Worm (Caenorhabditis elegans): ENCODE measurements around the gene npr-24.
A peak's percentile ranks its signal among the peaks of the same experiment; 100 is the strongest.

The npr-24 gene

DNA sequence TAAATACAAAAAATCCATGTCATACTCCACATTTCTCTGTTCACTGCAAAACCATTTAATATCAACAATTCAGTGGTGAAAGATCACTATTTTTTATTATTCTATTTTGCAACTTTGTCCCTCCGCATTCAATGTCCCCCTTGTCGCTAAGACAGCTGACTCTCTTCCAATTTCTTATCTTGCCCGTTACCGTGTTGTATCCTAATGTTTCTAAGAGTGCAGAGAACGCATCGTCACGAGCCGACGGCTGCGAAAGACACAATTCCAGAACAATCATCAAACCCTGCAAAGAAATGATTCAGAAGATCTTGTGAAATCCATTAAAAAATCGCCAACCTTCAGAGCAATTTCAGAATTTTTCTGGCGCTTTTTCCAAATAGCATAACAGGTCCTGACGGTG, 13.7 kb downstream of the npr-24 start:
- TF ChIP-seq egl-13 (tag; optimal IDR thresholded peaks at IDR 0.05), result no peak
- no peak for TF ChIP-seq lin-39 (tag; optimal IDR thresholded peaks at IDR 0.05)
- TF ChIP-seq hpl-2 (GFP tag; optimal IDR thresholded peaks at IDR 0.05), result no peak
- TF ChIP-seq nhr-12 (tag; optimal IDR thresholded peaks at IDR 0.05), result no peak
- peak; percentile 42 for TF ChIP-seq snu-23 (GFP tag; optimal IDR thresholded peaks at IDR 0.05)
- TF ChIP-seq zag-1 (tag; optimal IDR thresholded peaks at IDR 0.05), result no peak
- no peak for TF ChIP-seq skn-1 (tag; optimal IDR thresholded peaks at IDR 0.05)
- TF ChIP-seq vab-15 (tag; optimal IDR thresholded peaks at IDR 0.05), result no peak
- TF ChIP-seq fkh-10 (GFP tag; optimal IDR thresholded peaks at IDR 0.05), result no peak
- TF ChIP-seq ztf-4 (tag; optimal IDR thresholded peaks at IDR 0.05), result no peak
- no peak for TF ChIP-seq grh-1 (GFP tag; IDR thresholded peaks at IDR 0.05)
- no peak for TF ChIP-seq unc-30 (tag; optimal IDR thresholded peaks at IDR 0.05)
- TF ChIP-seq C16A3.4 (tag; optimal IDR thresholded peaks at IDR 0.05), result no peak
- TF ChIP-seq efl-1 (optimal IDR thresholded peaks at IDR 0.05), result no peak
- peak in 1 of 2 experiments; percentile 40 for TF ChIP-seq efl-1 (GFP tag; optimal IDR thresholded peaks at IDR 0.05 in 1 of 2)
- TF ChIP-seq blmp-1 (tag; optimal IDR thresholded peaks at IDR 0.05), result no peak
- peak in 1 of 2 experiments; percentile 38 for TF ChIP-seq lin-35 (GFP tag; optimal IDR thresholded peaks at IDR 0.05)
- TF ChIP-seq ceh-88 (GFP tag; IDR thresholded peaks at IDR 0.05), result no peak
- no peak for TF ChIP-seq ceh-82 (tag; optimal IDR thresholded peaks at IDR 0.05)
- TF ChIP-seq ceh-63 (GFP tag; optimal IDR thresholded peaks at IDR 0.05), result no peak
- peak; percentile 54 for TF ChIP-seq elt-2 (tag; optimal IDR thresholded peaks at IDR 0.05)
- TF ChIP-seq nhr-85 (tag), result no peak
- peak; percentile 45 for TF ChIP-seq unc-130 (tag; optimal IDR thresholded peaks at IDR 0.05)
- peak in 1 of 2 experiments; percentile 61 for TF ChIP-seq mdl-1 (tag; optimal IDR thresholded peaks at IDR 0.05)
- TF ChIP-seq unc-62 (GFP tag; optimal IDR thresholded peaks at IDR 0.05), result no peak
- TF ChIP-seq rnt-1 (tag; optimal IDR thresholded peaks at IDR 0.05), result peak; percentile 51
- TF ChIP-seq aly-2 (tag; optimal IDR thresholded peaks at IDR 0.05), result no peak
- no peak for TF ChIP-seq pqm-1 (tag; optimal IDR thresholded peaks at IDR 0.05)
- TF ChIP-seq zip-4 (GFP tag; optimal IDR thresholded peaks at IDR 0.05), result no peak
- TF ChIP-seq ces-1 (GFP tag; optimal IDR thresholded peaks at IDR 0.05), result no peak
- TF ChIP-seq unc-98 (GFP tag; IDR thresholded peaks at IDR 0.05), result no peak
- TF ChIP-seq nhr-19 (GFP tag; conservative IDR thresholded peaks at IDR 0.05), result peak; percentile 59
- peak in 1 of 2 experiments; percentile 18 for TF ChIP-seq lsy-2 (tag; optimal IDR thresholded peaks at IDR 0.05)
- no peak for TF ChIP-seq C34B4.2 (tag; optimal IDR thresholded peaks at IDR 0.05)
- no peak for TF ChIP-seq lin-13 (GFP tag; optimal IDR thresholded peaks at IDR 0.05)
- no peak for TF ChIP-seq unc-86 (tag; optimal IDR thresholded peaks at IDR 0.05)
- no peak for TF ChIP-seq dpl-1 (GFP tag; optimal IDR thresholded peaks at IDR 0.05)
- TF ChIP-seq Y116A8C.19 (tag; optimal IDR thresholded peaks at IDR 0.05; ENCODE audit: borderline replicate concordance), result no peak
- no peak for TF ChIP-seq jun-1 (tag; optimal IDR thresholded peaks at IDR 0.05)
- peak; percentile 4 for TF ChIP-seq mep-1 (tag; optimal IDR thresholded peaks at IDR 0.05)
- no peak for TF ChIP-seq nhr-77 (tag; optimal IDR thresholded peaks at IDR 0.05)
- no peak for TF ChIP-seq F16B12.6 (tag; optimal IDR thresholded peaks at IDR 0.05)
- no peak for TF ChIP-seq nhr-84 (tag; optimal IDR thresholded peaks at IDR 0.05)
- peak; percentile 45 for TF ChIP-seq lin-14 (GFP tag; optimal IDR thresholded peaks at IDR 0.05)
- TF ChIP-seq nhr-20 (tag; optimal IDR thresholded peaks at IDR 0.05), result peak; percentile 71
- peak; percentile 25 for TF ChIP-seq nhr-90 (tag; optimal IDR thresholded peaks at IDR 0.05; ENCODE audit: poor library complexity)
- peak; percentile 57 for TF ChIP-seq nhr-71 (tag; optimal IDR thresholded peaks at IDR 0.05)
- TF ChIP-seq sptf-1 (tag; optimal IDR thresholded peaks at IDR 0.05), result no peak

All from whole organism, L1 larva.